Fruit fly (Drosophila melanogaster) Kc167 (cell line): ENCODE data around the gene CG33299.

Experiments used
- Myc ChIP-seq: fragments of >200 bp; optimal IDR thresholded peaks from 2 replicates; lab custom pipeline; 2017; ENCODE audit warnings: missing external identifiers
- Sin3A ChIP-seq: fragments of >200 bp; optimal IDR thresholded peaks from 2 replicates; lab custom pipeline; 2018; ENCODE audit warnings: missing external identifiers
- h ChIP-seq: fragments of >200 bp; optimal IDR thresholded peaks from 3 replicates; lab custom pipeline; 2018; ENCODE audit warnings: missing external identifiers

- TF ChIP-seq Sin3A (lab: Kevin White, UChicago) (no peak), h (lab: Kevin White, UChicago) (no peak), Myc (lab: Kevin White, UChicago) (no peak)
Observed at dm6 chr2L:9677101-9677500, 20.7 kb downstream of the CG33299 start.
